Fruit fly (Drosophila melanogaster): ENCODE measurements around the gene CG16820.

The CG16820 gene

dm6 chr2L:13219281-13220092 lies 26.5 kb upstream of the CG16820 start, which contains the start of the genes CG9426 and mRF1:
Gene CG9426, minus strand, starts transcription at chr2L:13219923.
Gene mRF1, plus strand, starts transcription at chr2L:13219979.
- TF ChIP-seq crc (GFP tag; optimal IDR thresholded peaks at IDR 0.05) (no peak), CG4328 (GFP tag; optimal IDR thresholded peaks at IDR 0.05) (no peak), her (GFP tag; optimal IDR thresholded peaks at IDR 0.05) (peak; percentile 22), CG3995 (GFP tag; optimal IDR thresholded peaks at IDR 0.05) (peak; percentile 62), NC2β (GFP tag; optimal IDR thresholded peaks at IDR 0.05) (peak; percentile 1), HLH4C (GFP tag; IDR thresholded peaks at IDR 0.05; ENCODE audit: partially characterized antibody) (peak; percentile 97), CG8388 (GFP tag; optimal IDR thresholded peaks at IDR 0.05) (no peak), CG7987 (GFP tag; optimal IDR thresholded peaks at IDR 0.05) (peak; percentile 37), CG9932 (GFP tag; IDR thresholded peaks at IDR 0.05) (peak; percentile 66; the same call in 1 of the 2 replicates), CG3838 (GFP tag; optimal IDR thresholded peaks at IDR 0.05) (no peak), CG10543 (GFP tag; optimal IDR thresholded peaks at IDR 0.05) (no peak), Sin3A (optimal IDR thresholded peaks at IDR 0.05) (peak; percentile 59), vfl (GFP tag; optimal IDR thresholded peaks at IDR 0.05) (no peak), CG42726 (GFP tag; IDR thresholded peaks at IDR 0.05; ENCODE audit: partially characterized antibody) (peak; percentile 97), gce (GFP tag; IDR thresholded peaks at IDR 0.05) (no peak), CHES-1-like (GFP tag; optimal IDR thresholded peaks at IDR 0.05) (peak; percentile 31), mam (GFP tag; optimal IDR thresholded peaks at IDR 0.05) (peak; percentile 23), CG18619 (GFP tag; optimal IDR thresholded peaks at IDR 0.05) (no peak), Hr78 (GFP tag; optimal IDR thresholded peaks at IDR 0.05) (no peak), Dbx (GFP tag; IDR thresholded peaks at IDR 0.05) (0 out of 3 replicates have a peak, but pooled peaks have one; percentile 35), CG43689 (GFP tag; IDR thresholded peaks at IDR 0.05) (no peak), Vsx1 (GFP tag; optimal IDR thresholded peaks at IDR 0.05) (no peak), mld (GFP tag; IDR thresholded peaks at IDR 0.05; ENCODE audit: partially characterized antibody) (peak; percentile 95), CG13775 (GFP tag; optimal IDR thresholded peaks at IDR 0.05) (no peak), E2f2 (GFP tag; IDR thresholded peaks at IDR 0.05) (peak; percentile 23; the same call in 1 of the 2 replicates), CG13624 (GFP tag; optimal IDR thresholded peaks at IDR 0.05) (peak; percentile 40), wor (GFP tag; IDR thresholded peaks at IDR 0.05) (no peak), B-H1 (GFP tag; IDR thresholded peaks at IDR 0.05) (no peak), Dip2 (GFP tag; IDR thresholded peaks at IDR 0.05) (no peak), zf30C (GFP tag; optimal IDR thresholded peaks at IDR 0.05) (no peak), Pdp1 (GFP tag; optimal IDR thresholded peaks at IDR 0.05) (peak in 1 of 2 experiments; percentile 84), ftz-f1 (GFP tag; optimal IDR thresholded peaks at IDR 0.05) (no peak), ro (GFP tag; IDR thresholded peaks at IDR 0.05) (no peak), Chrac-16 (GFP tag; optimal IDR thresholded peaks at IDR 0.05) (no peak), hth (optimal IDR thresholded peaks at IDR 0.05) (no peak), CG5245 (GFP tag; optimal IDR thresholded peaks at IDR 0.05) (no peak), fru (optimal IDR thresholded peaks at IDR 0.05) (no peak), btn (GFP tag; optimal IDR thresholded peaks at IDR 0.05) (no peak), dpn (GFP tag; optimal IDR thresholded peaks at IDR 0.05) (peak; percentile 17 to 24), dmrt99B (tag; optimal IDR thresholded peaks at IDR 0.05) (no peak), gfzf (GFP tag; optimal IDR thresholded peaks at IDR 0.05) (peak; percentile 49), CG12236 (GFP tag; optimal IDR thresholded peaks at IDR 0.05) (no peak), h (optimal IDR thresholded peaks at IDR 0.05) (no peak), HmgD (GFP tag; optimal IDR thresholded peaks at IDR 0.05) (no peak), br (optimal IDR thresholded peaks at IDR 0.05) (no peak), pb (GFP tag; optimal IDR thresholded peaks at IDR 0.05) (no peak), CG18262 (tag; optimal IDR thresholded peaks at IDR 0.05) (peak; percentile 15), lmd (GFP tag; IDR thresholded peaks at IDR 0.05) (no peak), Dp (GFP tag; optimal IDR thresholded peaks at IDR 0.05) (peak; percentile 24), Optix (GFP tag; IDR thresholded peaks at IDR 0.05) (no peak), Bgb (GFP tag; IDR thresholded peaks at IDR 0.05; ENCODE audit: partially characterized antibody) (peak; percentile 97)

All from whole organism, embryonic.